Fruit fly (Drosophila melanogaster) whole organism, pupa: ENCODE data around the gene hh.

Source experiments
- CG34367 ChIP-seq: fragments of 200-800 bp; sonication (Bioruptor generic); optimal IDR thresholded peaks from 2 replicates; lab custom pipeline; 2018; ENCODE audit warnings: missing biosample characterization, mild to moderate bottlenecking, missing genetic modification characterization
- CG9948 ChIP-seq: fragments of 200-800 bp; sonication (Bioruptor generic); optimal IDR thresholded peaks from 2 replicates; lab custom pipeline; 2018; ENCODE audit warnings: missing biosample characterization, mild to moderate bottlenecking, missing genetic modification characterization, moderate library complexity
- D1 ChIP-seq: fragments of 200-800 bp; sonication (Bioruptor generic); optimal IDR thresholded peaks from 2 replicates; lab custom pipeline; 2018; ENCODE audit warnings: missing biosample characterization, mild to moderate bottlenecking, missing genetic modification characterization, moderate library complexity
- EcR ChIP-seq: fragments of 200-800 bp; sonication (Bioruptor generic); optimal IDR thresholded peaks from 3 replicates; lab custom pipeline; 2019; ENCODE audit warnings: missing biosample characterization, missing genetic modification characterization, mild to moderate bottlenecking, moderate library complexity, missing genetic modification reagents
- Pif1B ChIP-seq: fragments of 200-800 bp; sonication (Bioruptor generic); optimal IDR thresholded peaks from 3 replicates; lab custom pipeline; 2016; ENCODE audit warnings: missing biosample characterization, missing genetic modification characterization
- Snoo ChIP-seq: fragments of 200-800 bp; sonication (Bioruptor generic); optimal IDR thresholded peaks from 3 replicates; lab custom pipeline; 2017; ENCODE audit warnings: missing biosample characterization, mild to moderate bottlenecking, missing genetic modification characterization, inconsistent platforms
- gl ChIP-seq: fragments of 200-800 bp; sonication (Bioruptor generic); optimal IDR thresholded peaks from 2 replicates; lab custom pipeline; 2018; ENCODE audit warnings: missing biosample characterization, mild to moderate bottlenecking, missing genetic modification characterization

dm6 chr3R:23170335-23170734 is 28.6 kb upstream of the hh start:
- TF ChIP-seq EcR (no peak), gl (tag; lab: Kevin White, UChicago) (no peak), Snoo (tag; lab: Kevin White, UChicago) (no peak), CG9948 (tag; lab: Kevin White, UChicago) (no peak), CG34367 (no peak), Pif1B (no peak), D1 (tag; lab: Kevin White, UChicago) (no peak)
